Worm (Caenorhabditis elegans) whole organism, L4 larva: ENCODE results near the gene T16A9.3.

ENCODE experiments used
- T20F7.1 ChIP-seq: fragments of 200-800 bp; sonication (Bioruptor generic); optimal IDR thresholded peaks from 2 replicates; lab custom pipeline; 2018; ENCODE audit warnings: mild to moderate bottlenecking, missing genetic modification characterization, missing compliant biosample characterization
- ceh-82 ChIP-seq: sonication (generic microtip); optimal IDR thresholded peaks from 2 replicates; lab custom pipeline; 2017; ENCODE audit warnings: missing biosample characterization, missing genetic modification characterization
- ctbp-1 ChIP-seq: fragments of 200-800 bp; sonication (Bioruptor generic); IDR thresholded peaks from 2 replicates; pipeline ENCODE4 v1.3.6; 2022; ENCODE audit warnings: missing genetic modification reagents, missing genetic modification characterization, missing compliant biosample characterization
- lim-7 ChIP-seq: fragments of 200-800 bp; sonication (Bioruptor generic); IDR thresholded peaks from 2 replicates; pipeline ENCODE4 v1.3.6; 2022; ENCODE audit warnings: missing genetic modification characterization, missing compliant biosample characterization
- mep-1 ChIP-seq: fragments of 150-350 bp; sonication (generic microtip); optimal IDR thresholded peaks from 3 replicates; lab custom pipeline; 2014; ENCODE audit warnings: missing biosample characterization, missing genetic modification characterization
- nhr-11 ChIP-seq: fragments of 150-350 bp; optimal IDR thresholded peaks from 2 replicates; lab custom pipeline; 2014; ENCODE audit warnings: missing biosample characterization, missing genetic modification characterization
- nhr-237 ChIP-seq: sonication (generic microtip); optimal IDR thresholded peaks from 2 replicates; lab custom pipeline; 2017; ENCODE audit warnings: missing biosample characterization, missing genetic modification characterization
- skn-1 ChIP-seq: fragments of 150-350 bp; optimal IDR thresholded peaks from 2 replicates; lab custom pipeline; 2014; ENCODE audit warnings: missing biosample characterization, missing genetic modification characterization

DNA sequence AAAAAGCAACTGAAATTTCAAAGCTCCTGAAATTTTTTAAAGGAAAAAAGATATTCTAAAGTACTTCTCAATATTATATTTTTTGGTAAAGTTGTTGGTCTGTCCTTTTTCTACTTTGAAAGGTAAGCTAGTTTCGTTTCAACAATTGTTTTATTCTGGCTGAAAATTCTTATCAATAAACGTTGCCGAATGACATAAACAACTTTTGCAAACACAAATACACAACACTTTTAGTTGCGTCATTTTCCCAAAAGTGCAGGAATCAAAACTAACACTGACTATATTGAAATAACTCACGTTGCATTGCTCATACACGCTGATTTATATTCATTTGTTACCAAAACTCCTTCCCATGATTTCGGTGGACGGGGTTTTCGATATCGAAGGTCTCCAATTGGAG is 39.6 kb upstream of the T16A9.3 start:
- TF ChIP-seq nhr-11 (no peak), nhr-237 (tag; lab: Kevin White, UChicago) (no peak), ceh-82 (tag; lab: Kevin White, UChicago) (no peak), T20F7.1 (GFP tag; lab: Kevin White, UChicago) (no peak), skn-1 (tag; lab: Kevin White, UChicago) (no peak), ctbp-1 (GFP tag; lab: Robert Waterston, UW) (no peak), mep-1 (tag; lab: Kevin White, UChicago) (no peak), lim-7 (no peak)
